Worm (Caenorhabditis elegans): ENCODE measurements around the gene F15H10.12.

The F15H10.12 gene

ce11 chrV:10360186-10360585 is 49.7 kb downstream of the F15H10.12 start:
- TF ChIP-seq unc-62 (GFP tag; optimal IDR thresholded peaks at IDR 0.05), result no peak
- TF ChIP-seq lin-13 (GFP tag; optimal IDR thresholded peaks at IDR 0.05), result no peak
- no peak for TF ChIP-seq zag-1 (tag; optimal IDR thresholded peaks at IDR 0.05)
- TF ChIP-seq alr-1 (tag; optimal IDR thresholded peaks at IDR 0.05), result no peak
- TF ChIP-seq aly-2 (tag; optimal IDR thresholded peaks at IDR 0.05), result no peak
- TF ChIP-seq egl-27 (tag; optimal IDR thresholded peaks at IDR 0.05), result no peak

Measured in whole organism, L2 larva.